Worm (Caenorhabditis elegans) whole organism, late embryonic: ENCODE data around the gene ZK616.2.

Experiments used
- Y22D7AL.16 ChIP-seq: sonication (generic microtip); optimal IDR thresholded peaks from 2 replicates; lab custom pipeline; 2016; ENCODE audit warnings: missing genetic modification characterization, missing compliant biosample characterization
- ceh-2 ChIP-seq: sonication (generic microtip); optimal IDR thresholded peaks from 2 replicates; lab custom pipeline; 2016; ENCODE audit warnings: missing genotype, missing genetic modification characterization, missing compliant biosample characterization
- ceh-22 ChIP-seq: sonication (generic microtip); optimal IDR thresholded peaks from 2 replicates; lab custom pipeline; 2017; ENCODE audit warnings: missing biosample characterization, missing genetic modification characterization
- eyg-1 ChIP-seq: sonication (generic microtip); optimal IDR thresholded peaks from 2 replicates; lab custom pipeline; 2016; ENCODE audit warnings: missing genotype, missing genetic modification characterization, missing compliant biosample characterization
- nhr-11 ChIP-seq: fragments of 150-350 bp; optimal IDR thresholded peaks from 2 replicates; lab custom pipeline; 2014; ENCODE audit warnings: missing biosample characterization, missing genetic modification characterization
- pat-9 ChIP-seq: fragments of 200-800 bp; sonication (Bioruptor generic); optimal IDR thresholded peaks from 2 replicates; lab custom pipeline; 2018; ENCODE audit warnings: mild to moderate bottlenecking, missing genetic modification characterization, moderate library complexity, missing compliant biosample characterization
- ref-2 ChIP-seq: sonication (generic microtip); optimal IDR thresholded peaks from 2 replicates; lab custom pipeline; 2016; ENCODE audit warnings: missing genetic modification characterization, missing compliant biosample characterization
- unc-42 ChIP-seq: sonication (generic microtip); optimal IDR thresholded peaks from 2 replicates; lab custom pipeline; 2016; ENCODE audit warnings: missing genotype, missing genetic modification characterization, missing compliant biosample characterization

ZK616.2 gene

DNA sequence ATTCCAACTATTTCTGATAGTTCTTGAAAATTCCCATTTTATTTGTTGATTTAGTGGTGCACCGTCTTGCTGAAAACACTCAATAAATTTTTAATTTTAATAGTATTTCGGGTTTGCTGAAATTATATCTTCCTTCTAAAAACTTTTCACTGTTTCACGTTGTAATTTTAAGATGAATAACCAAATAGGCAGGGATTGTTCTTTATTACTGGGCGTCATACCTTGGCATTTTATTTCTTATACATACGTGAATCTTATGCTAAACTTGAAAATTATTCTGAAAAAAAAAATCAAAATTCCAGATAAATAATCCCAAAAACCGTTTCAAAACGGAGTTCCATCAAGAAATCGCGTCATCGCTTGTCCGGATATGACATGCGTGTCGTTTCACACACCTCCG is 41.1 kb downstream of the ZK616.2 start, which contains the start of gene mgl-3:
Gene mgl-3, plus strand, starts transcription at position 301 of the 400 bp plus-strand sequence.
- no peak for TF ChIP-seq ceh-2
- no peak for TF ChIP-seq ref-2 (tag; lab: Kevin White, UChicago)
- no peak for TF ChIP-seq unc-42 (tag; lab: Kevin White, UChicago)
- TF ChIP-seq pat-9 (tag; lab: Kevin White, UChicago): no peak
- no peak for TF ChIP-seq nhr-11 (tag; lab: Kevin White, UChicago)
- no peak for TF ChIP-seq eyg-1
- no peak for TF ChIP-seq Y22D7AL.16 (tag; lab: Kevin White, UChicago)
- TF ChIP-seq ceh-22 (tag; lab: Kevin White, UChicago): no peak
